Worm (Caenorhabditis elegans) whole organism, L4/young adult: ENCODE data around the gene C29H12.6.

Source experiments
- W03F9.2 ChIP-seq: fragments of 150-350 bp; optimal IDR thresholded peaks from 2 replicates; lab custom pipeline; 2014; ENCODE audit warnings: missing biosample characterization, missing genetic modification characterization
- dao-5 ChIP-seq: sonication (generic microtip); optimal IDR thresholded peaks from 2 replicates; lab custom pipeline; 2016; ENCODE audit warnings: missing genotype, missing genetic modification characterization, moderate library complexity, missing compliant biosample characterization
- him-1 ChIP-seq: sonication (generic microtip); optimal IDR thresholded peaks from 2 replicates; lab custom pipeline; 2016; ENCODE audit warnings: missing genotype, missing genetic modification reagents, missing genetic modification characterization, missing compliant biosample characterization

The C29H12.6 gene

ce11 chrII:6080743-6081142 is 37.3 kb downstream of the C29H12.6 start, which contains the start of gene fbf-1:
TSS of gene fbf-1 (minus strand) at chrII:6080843.
- TF ChIP-seq him-1 (tag; lab: Kevin White, UChicago), result no peak
- TF ChIP-seq W03F9.2 (tag; lab: Kevin White, UChicago), result no peak
- TF ChIP-seq dao-5, result no peak

- no peak for TF ChIP-seq him-1 (tag; lab: Kevin White, UChicago)
- no peak for TF ChIP-seq dao-5
Measured at ce11 chrII:6077604-6078003, 40.5 kb downstream of the C29H12.6 start, which contains the start of gene H12I13.6. TSS of gene H12I13.6 (plus strand) at chrII:6077904.

DNA sequence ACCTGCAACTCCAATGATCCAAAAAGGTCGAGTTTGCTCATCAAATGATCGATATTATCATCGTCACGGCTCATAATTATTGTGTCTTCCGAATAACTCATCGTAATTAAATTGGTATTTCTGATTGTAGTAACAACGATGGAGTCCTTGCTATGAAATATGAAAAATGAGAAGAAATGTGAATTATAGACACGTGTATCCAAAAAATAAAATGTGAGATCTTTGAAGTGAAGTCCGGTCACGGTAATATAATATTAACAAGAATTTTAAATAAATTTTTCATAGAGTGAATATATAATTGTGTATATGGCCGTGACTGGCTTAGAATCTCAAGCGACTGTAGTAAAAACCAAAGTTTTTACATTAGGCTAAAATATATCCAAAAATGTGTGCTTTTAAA is 51.0 kb downstream of the C29H12.6 start, which contains the start of gene H12I13.1:
Gene H12I13.1 (minus strand): TSS at position 101 of the 400 bp plus-strand sequence.
- TF ChIP-seq W03F9.2 (tag; lab: Kevin White, UChicago), result no peak
- TF ChIP-seq dao-5, result no peak
- TF ChIP-seq him-1 (tag; lab: Kevin White, UChicago), result no peak
